Worm (Caenorhabditis elegans) whole organism, young adult: Measurements from ENCODE around the gene K12D12.4.

Experiments used
- Y53G8AR.9 ChIP-seq: fragments of 200-800 bp; sonication (Bioruptor generic); conservative IDR thresholded peaks from 2 replicates; pipeline ENCODE4 v1.3.6; 2022; ENCODE audit warnings: missing genetic modification reagents, missing genetic modification characterization, missing compliant biosample characterization
- ceh-58 ChIP-seq: fragments of 200-800 bp; sonication (Bioruptor generic); IDR thresholded peaks from 2 replicates; pipeline ENCODE4 v1.3.6; 2022; ENCODE audit warnings: missing genetic modification characterization, missing compliant biosample characterization
- dpl-1 ChIP-seq: fragments of 150-350 bp; optimal IDR thresholded peaks from 2 replicates; lab custom pipeline; 2014; ENCODE audit warnings: missing biosample characterization, missing genetic modification reagents, missing genetic modification characterization
- efl-1 ChIP-seq: fragments of 150-350 bp; optimal IDR thresholded peaks from 2 replicates; lab custom pipeline; 2014; ENCODE audit warnings: missing biosample characterization, missing genetic modification reagents, missing genetic modification characterization
- hlh-26 ChIP-seq: fragments of 200-800 bp; sonication (Bioruptor generic); conservative IDR thresholded peaks from 2 replicates; pipeline ENCODE4 v1.3.6; 2022; ENCODE audit warnings: missing genetic modification reagents, missing genetic modification characterization, missing compliant biosample characterization
- hmg-1.2 ChIP-seq: fragments of 200-800 bp; sonication (Bioruptor generic); IDR thresholded peaks from 2 replicates; pipeline ENCODE4 v1.3.6; 2022; ENCODE audit warnings: missing genetic modification reagents, missing genetic modification characterization, missing compliant biosample characterization
- lsl-1 ChIP-seq: fragments of 200-800 bp; sonication (Bioruptor generic); optimal IDR thresholded peaks from 2 replicates; lab custom pipeline; 2018; ENCODE audit warnings: mild to moderate bottlenecking, missing genetic modification characterization, moderate library complexity, missing compliant biosample characterization
- zim-3 ChIP-seq: sonication (generic microtip); optimal IDR thresholded peaks from 2 replicates; lab custom pipeline; 2017; ENCODE audit warnings: mild to moderate bottlenecking, missing genetic modification characterization, moderate library complexity, missing compliant biosample characterization

ce11 chrII:11835208-11835607 lies 30.3 kb downstream of the K12D12.4 start, which contains the start of gene T27D12.6:
- TF ChIP-seq hlh-26 (GFP tag; lab: Robert Waterston, UW) (no peak), zim-3 (tag; lab: Kevin White, UChicago) (no peak), dpl-1 (GFP tag; lab: Kevin White, UChicago) (no peak), Y53G8AR.9 (GFP tag; lab: Robert Waterston, UW) (no peak), hmg-1.2 (GFP tag; lab: Robert Waterston, UW) (no peak), lsl-1 (no peak), ceh-58 (no peak), efl-1 (GFP tag; lab: Kevin White, UChicago) (no peak)
